Worm (Caenorhabditis elegans): ENCODE data around the gene F26D2.13.

DNA sequence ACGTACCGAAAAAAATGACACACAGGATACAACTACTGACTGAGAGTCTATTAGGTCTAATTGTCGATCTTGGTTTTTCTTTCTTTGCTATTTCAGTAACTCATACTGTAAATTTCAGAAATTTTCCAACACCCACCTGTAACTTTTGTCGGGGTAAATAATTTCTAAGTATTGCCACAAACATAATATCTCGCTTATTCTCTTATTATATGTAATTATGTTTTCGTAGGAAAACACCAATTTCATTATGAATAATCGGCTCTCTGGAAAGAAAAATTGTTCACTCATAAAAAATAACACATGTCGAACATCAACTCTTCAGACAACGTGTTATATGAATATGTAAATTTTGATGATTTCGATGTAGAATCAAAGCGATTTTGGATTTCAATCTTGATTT, 14.7 kb downstream of the F26D2.13 start, which contains the start of gene srw-48:
- TF ChIP-seq nhr-237 (tag; optimal IDR thresholded peaks at IDR 0.05) (no peak), F49E8.2 (tag; optimal IDR thresholded peaks at IDR 0.05; ENCODE audit: borderline replicate concordance) (no peak), skn-1 (tag; optimal IDR thresholded peaks at IDR 0.05) (no peak), lin-38 (GFP tag; IDR thresholded peaks at IDR 0.05) (no peak), set-16 (GFP tag; IDR thresholded peaks at IDR 0.05) (no peak), zag-1 (tag; optimal IDR thresholded peaks at IDR 0.05) (no peak), nhr-11 (tag; optimal IDR thresholded peaks at IDR 0.05) (no peak)
